2 fruit fly cellular contexts compared by ENCODE assay signal in genomic region chrX:13229824-13230223, dm6.
TF ChIP-seq lines count a peak whose summit lies in the region.

No protein-coding gene starts in this region.

- no peak for TF ChIP-seq CTCF in whole organism, embryonic (GFP tag; optimal IDR thresholded peaks at IDR 0.05; lab: Kevin White, UChicago)

TF ChIP-seq in whole organism, adult, 20 proteins besides CTCF, POLR2A, EP300 and RAD21:
- no peak for TF ChIP-seq Clk (GFP tag; optimal IDR thresholded peaks at IDR 0.05; lab: Kevin White, UChicago)
- peak; percentile 82 for TF ChIP-seq tj (GFP tag; optimal IDR thresholded peaks at IDR 0.05; lab: Kevin White, UChicago)
- no peak for TF ChIP-seq CG14711 (tag; optimal IDR thresholded peaks at IDR 0.05; lab: Kevin White, UChicago)
- TF ChIP-seq CG5204 (GFP tag; optimal IDR thresholded peaks at IDR 0.05; lab: Kevin White, UChicago): no peak

TF ChIP-seq in whole organism, embryonic, 481 proteins besides CTCF, POLR2A, EP300 and RAD21:
- TF ChIP-seq Nf-YC (tag; optimal IDR thresholded peaks at IDR 0.05; lab: Kevin White, UChicago) (no peak), CG13287 (GFP tag; IDR thresholded peaks at IDR 0.05; lab: Robert Waterston, UW; ENCODE audit: partially characterized antibody) (no peak), tll (GFP tag; optimal IDR thresholded peaks at IDR 0.05; lab: Kevin White, UChicago) (peak in 1 of 2 experiments; percentile 84), CG15479 (GFP tag; optimal IDR thresholded peaks at IDR 0.05; lab: Kevin White, UChicago) (peak; percentile 83), twi (tag; optimal IDR thresholded peaks at IDR 0.05; lab: Kevin White, UChicago) (peak; percentile 2), grn (GFP tag; optimal IDR thresholded peaks at IDR 0.05; lab: Kevin White, UChicago) (peak; percentile 22), CG13894 (tag; optimal IDR thresholded peaks at IDR 0.05; lab: Kevin White, UChicago) (no peak), dysf (GFP tag; IDR thresholded peaks at IDR 0.05; lab: Robert Waterston, UW) (0 out of 3 replicates have a peak, but pooled peaks have one; percentile 24), zen (tag; optimal IDR thresholded peaks at IDR 0.05; lab: Kevin White, UChicago) (peak; percentile 72)
